Worm (Caenorhabditis elegans) whole organism, mixed stage, embryonic: ENCODE data around the gene srw-34.

Source experiments
- bed-3 ChIP-seq: fragments of 200-800 bp; sonication (Bioruptor generic); optimal IDR thresholded peaks from 3 replicates; lab custom pipeline; 2018; ENCODE audit warnings: mild to moderate bottlenecking, missing genetic modification characterization, moderate library complexity, missing compliant biosample characterization
- blmp-1 ChIP-seq: fragments of 150-350 bp; optimal IDR thresholded peaks from 2 replicates; lab custom pipeline; 2014; ENCODE audit warnings: missing biosample characterization, missing genetic modification characterization
- ceh-39 ChIP-seq: fragments of 150-350 bp; optimal IDR thresholded peaks from 2 replicates; lab custom pipeline; 2014; ENCODE audit warnings: missing biosample characterization, missing genetic modification characterization
- ceh-43 ChIP-seq: fragments of 200-800 bp; sonication (Bioruptor generic); optimal IDR thresholded peaks from 2 replicates; lab custom pipeline; 2018; ENCODE audit warnings: mild to moderate bottlenecking, missing genetic modification characterization, moderate library complexity, missing compliant biosample characterization
- ceh-83 ChIP-seq: fragments of 200-800 bp; sonication (Bioruptor generic); optimal IDR thresholded peaks from 2 replicates; lab custom pipeline; 2018; ENCODE audit warnings: mild to moderate bottlenecking, missing genetic modification characterization, missing compliant biosample characterization
- ces-1 ChIP-seq: fragments of 150-350 bp; optimal IDR thresholded peaks from 2 replicates; lab custom pipeline; 2014; ENCODE audit warnings: missing biosample characterization, missing genetic modification reagents, missing genetic modification characterization
- cnd-1 ChIP-seq: fragments of 200-800 bp; sonication (Bioruptor generic); optimal IDR thresholded peaks from 2 replicates; lab custom pipeline; 2018; ENCODE audit warnings: mild to moderate bottlenecking, missing genetic modification characterization, missing compliant biosample characterization
- drap-1 ChIP-seq: fragments of 200-800 bp; sonication (Bioruptor generic); optimal IDR thresholded peaks from 3 replicates; lab custom pipeline; 2018; ENCODE audit warnings: mild to moderate bottlenecking, missing genetic modification characterization, missing compliant biosample characterization
- elt-3 ChIP-seq: fragments of 150-350 bp; optimal IDR thresholded peaks from 2 replicates; lab custom pipeline; 2014; ENCODE audit warnings: missing biosample characterization, missing genetic modification characterization
- flh-1 ChIP-seq: fragments of 200-800 bp; sonication (Bioruptor generic); optimal IDR thresholded peaks from 2 replicates; lab custom pipeline; 2018; ENCODE audit warnings: mild to moderate bottlenecking, missing genetic modification characterization, moderate library complexity, missing compliant biosample characterization
- ham-2 ChIP-seq: fragments of 200-800 bp; sonication (Bioruptor generic); optimal IDR thresholded peaks from 2 replicates; lab custom pipeline; 2018; ENCODE audit warnings: mild to moderate bottlenecking, missing genetic modification characterization, missing compliant biosample characterization
- hlh-1 ChIP-seq: fragments of 150-350 bp; optimal IDR thresholded peaks from 2 replicates; lab custom pipeline; 2014; ENCODE audit warnings: missing biosample characterization, missing genetic modification reagents, missing genetic modification characterization
- lin-13 ChIP-seq: fragments of 150-350 bp; optimal IDR thresholded peaks from 2 replicates; lab custom pipeline; 2014; ENCODE audit warnings: missing biosample characterization, missing genetic modification characterization
- lin-32 ChIP-seq: fragments of 200-800 bp; sonication (Bioruptor generic); optimal IDR thresholded peaks from 2 replicates; lab custom pipeline; 2018; ENCODE audit warnings: mild to moderate bottlenecking, missing genetic modification characterization, missing compliant biosample characterization
- lsy-2 ChIP-seq: fragments of 150-350 bp; optimal IDR thresholded peaks from 2 replicates; lab custom pipeline; 2014; ENCODE audit warnings: missing biosample characterization, missing genetic modification characterization
- mab-5 ChIP-seq: fragments of 150-350 bp; optimal IDR thresholded peaks from 2 replicates; lab custom pipeline; 2014; ENCODE audit warnings: missing biosample characterization, missing genetic modification characterization
- mep-1 ChIP-seq: fragments of 150-350 bp; optimal IDR thresholded peaks from 2 replicates; lab custom pipeline; 2017; ENCODE audit warnings: missing biosample characterization, missing genetic modification reagents, missing genetic modification characterization, inconsistent platforms
- mls-2 ChIP-seq: sonication (generic microtip); optimal IDR thresholded peaks from 2 replicates; lab custom pipeline; 2016; ENCODE audit warnings: mild to moderate bottlenecking, missing genetic modification characterization, moderate library complexity, missing compliant biosample characterization
- nhr-12 ChIP-seq: fragments of 150-350 bp; optimal IDR thresholded peaks from 2 replicates; lab custom pipeline; 2014; ENCODE audit warnings: missing biosample characterization, missing genetic modification characterization
- nhr-2 ChIP-seq: fragments of 150-350 bp; optimal IDR thresholded peaks from 2 replicates; lab custom pipeline; 2014; ENCODE audit warnings: missing biosample characterization, missing genetic modification characterization
- nhr-237 ChIP-seq: fragments of 150-350 bp; optimal IDR thresholded peaks from 2 replicates; lab custom pipeline; 2014; ENCODE audit warnings: missing biosample characterization, missing genetic modification characterization
- nhr-28 ChIP-seq: fragments of 150-350 bp; optimal IDR thresholded peaks from 2 replicates; lab custom pipeline; 2014; ENCODE audit warnings: missing biosample characterization, missing genetic modification characterization
- nhr-76 ChIP-seq: sonication (generic microtip); optimal IDR thresholded peaks from 2 replicates; lab custom pipeline; 2017; ENCODE audit warnings: missing biosample characterization, missing genetic modification characterization
- pha-4 ChIP-seq: fragments of 150-350 bp; optimal IDR thresholded peaks from 2 replicates; lab custom pipeline; 2018; ENCODE audit warnings: missing biosample characterization, missing genetic modification reagents, missing genetic modification characterization
- snpc-4 ChIP-seq: fragments of 150-350 bp; optimal IDR thresholded peaks from 2 replicates; lab custom pipeline; 2014; ENCODE audit warnings: missing biosample characterization, missing genetic modification characterization
- sptf-1 ChIP-seq: sonication (generic microtip); optimal IDR thresholded peaks from 2 replicates; lab custom pipeline; 2017; ENCODE audit warnings: mild to moderate bottlenecking, missing genetic modification characterization, moderate library complexity, missing compliant biosample characterization
- unc-120 ChIP-seq: sonication (generic microtip); optimal IDR thresholded peaks from 2 replicates; lab custom pipeline; 2017; ENCODE audit warnings: missing genetic modification characterization, missing compliant biosample characterization; ENCODE audit not compliant: poor library complexity, severe bottlenecking
- unc-39 ChIP-seq: fragments of 150-350 bp; optimal IDR thresholded peaks from 2 replicates; lab custom pipeline; 2014; ENCODE audit warnings: missing biosample characterization, missing genetic modification characterization
- unc-62 ChIP-seq: fragments of 150-350 bp; optimal IDR thresholded peaks from 2 replicates; lab custom pipeline; 2014; ENCODE audit warnings: missing biosample characterization, missing genetic modification reagents, missing genetic modification characterization
- zip-8 ChIP-seq: fragments of 150-350 bp; optimal IDR thresholded peaks from 2 replicates; lab custom pipeline; 2014; ENCODE audit warnings: missing biosample characterization, missing genetic modification characterization
- ztf-11 ChIP-seq: fragments of 150-350 bp; optimal IDR thresholded peaks from 2 replicates; lab custom pipeline; 2014; ENCODE audit warnings: missing biosample characterization, missing genetic modification characterization

Gene srw-34

ce11 chrV:16497504-16497903 is 24.6 kb downstream of the srw-34 start, which contains the start of gene srh-136:
Gene srh-136 (minus strand): TSS chrV:16497596.
- TF ChIP-seq unc-120 (no peak), ceh-43 (no peak), lsy-2 (tag; lab: Kevin White, UChicago) (no peak), hlh-1 (tag; lab: Kevin White, UChicago) (no peak), ceh-83 (GFP tag; lab: Kevin White, UChicago) (no peak), mep-1 (tag; lab: Kevin White, UChicago) (no peak), bed-3 (no peak), lin-32 (GFP tag; lab: Kevin White, UChicago) (no peak), mab-5 (tag; lab: Kevin White, UChicago) (no peak), nhr-76 (no peak), unc-62 (GFP tag; lab: Kevin White, UChicago) (no peak), ham-2 (no peak), blmp-1 (tag; lab: Kevin White, UChicago) (no peak), zip-8 (tag; lab: Kevin White, UChicago) (no peak), nhr-2 (tag; lab: Kevin White, UChicago) (no peak), cnd-1 (tag; lab: Kevin White, UChicago) (no peak), nhr-28 (tag; lab: Kevin White, UChicago) (no peak), drap-1 (GFP tag; lab: Kevin White, UChicago) (no peak)

ce11 chrV:16494359-16494758 is 27.8 kb downstream of the srw-34 start, which contains the start of gene comt-2:
Gene comt-2 (minus strand): TSS chrV:16494489.
- TF ChIP-seq flh-1 (no peak), zip-8 (tag; lab: Kevin White, UChicago) (no peak), nhr-12 (tag; lab: Kevin White, UChicago) (no peak), unc-62 (GFP tag; lab: Kevin White, UChicago) (no peak), bed-3 (no peak), ceh-43 (no peak), mls-2 (no peak), elt-3 (tag; lab: Kevin White, UChicago) (no peak), sptf-1 (tag; lab: Kevin White, UChicago) (no peak), ces-1 (GFP tag; lab: Kevin White, UChicago) (no peak), blmp-1 (tag; lab: Kevin White, UChicago) (no peak), nhr-237 (tag; lab: Kevin White, UChicago) (no peak), drap-1 (GFP tag; lab: Kevin White, UChicago) (no peak)

- no peak for TF ChIP-seq pha-4 (tag; lab: Kevin White, UChicago)
- TF ChIP-seq ceh-43: no peak
- no peak for TF ChIP-seq flh-1
- TF ChIP-seq lin-13 (tag; lab: Kevin White, UChicago): no peak
- no peak for TF ChIP-seq elt-3 (tag; lab: Kevin White, UChicago)
- no peak for TF ChIP-seq nhr-28 (tag; lab: Kevin White, UChicago)
- TF ChIP-seq ham-2: no peak
- no peak for TF ChIP-seq ceh-39
- TF ChIP-seq unc-62 (GFP tag; lab: Kevin White, UChicago): no peak
- no peak for TF ChIP-seq mep-1 (tag; lab: Kevin White, UChicago)
- TF ChIP-seq ztf-11 (tag; lab: Kevin White, UChicago): no peak
- no peak for TF ChIP-seq unc-39
- no peak for TF ChIP-seq mab-5 (tag; lab: Kevin White, UChicago)
- TF ChIP-seq cnd-1 (tag; lab: Kevin White, UChicago): no peak
- TF ChIP-seq drap-1 (GFP tag; lab: Kevin White, UChicago): no peak
- no peak for TF ChIP-seq blmp-1 (tag; lab: Kevin White, UChicago)
- no peak for TF ChIP-seq nhr-237 (tag; lab: Kevin White, UChicago)
- TF ChIP-seq snpc-4: no peak
These were observed 34.0 kb downstream of the srw-34 start, which contains the start of gene sqst-4 for ce11 chrV:16488172-16488571. Gene sqst-4 (plus strand): TSS chrV:16488472.

ce11 chrV:16487474-16487873 is 34.7 kb downstream of the srw-34 start, which contains the start of gene Y32B12A.5:
Gene Y32B12A.5 (minus strand): TSS chrV:16487574.
- TF ChIP-seq cnd-1 (tag; lab: Kevin White, UChicago) (no peak), ceh-83 (GFP tag; lab: Kevin White, UChicago) (no peak), unc-39 (no peak), unc-62 (GFP tag; lab: Kevin White, UChicago) (no peak), mep-1 (tag; lab: Kevin White, UChicago) (no peak), lin-13 (tag; lab: Kevin White, UChicago) (no peak), lsy-2 (tag; lab: Kevin White, UChicago) (no peak), nhr-2 (tag; lab: Kevin White, UChicago) (no peak), nhr-28 (tag; lab: Kevin White, UChicago) (no peak), bed-3 (no peak), blmp-1 (tag; lab: Kevin White, UChicago) (no peak), unc-120 (no peak), ceh-43 (no peak)
